Fruit fly (Drosophila melanogaster) whole organism, embryonic: Measurements from ENCODE around the gene Chd64.

Source experiments
- Asciz ChIP-seq: fragments of 200-800 bp; sonication (Bioruptor generic); optimal IDR thresholded peaks from 2 replicates; lab custom pipeline; 2017; ENCODE audit warnings: missing biosample characterization, mild to moderate bottlenecking, missing genetic modification characterization, missing genetic modification reagents
- Bgb ChIP-seq: fragments of 200-800 bp; sonication (Bioruptor generic); IDR thresholded peaks from 2 replicates; pipeline ENCODE4 v1.3.6; 2022; ENCODE audit warnings: missing biosample characterization, missing genetic modification characterization; ENCODE audit not compliant: partially characterized antibody
- CG10366 ChIP-seq: fragments of 200-800 bp; sonication (Bioruptor generic); IDR thresholded peaks from 2 replicates; pipeline ENCODE4 v1.3.6; 2022; ENCODE audit warnings: missing biosample characterization, missing genetic modification characterization
- CG10959 ChIP-seq: fragments of 200-800 bp; sonication (Bioruptor generic); IDR thresholded peaks from 2 replicates; pipeline ENCODE4 v1.3.6; 2022; ENCODE audit warnings: missing biosample characterization, missing genetic modification characterization
- CG11723 ChIP-seq: fragments of 200-800 bp; sonication (Bioruptor generic); optimal IDR thresholded peaks from 2 replicates; lab custom pipeline; 2017; ENCODE audit warnings: missing biosample characterization, mild to moderate bottlenecking, missing genetic modification characterization
- CG12104 ChIP-seq: fragments of 200-800 bp; sonication (Bioruptor generic); optimal IDR thresholded peaks from 3 replicates; lab custom pipeline; 2016; ENCODE audit warnings: missing biosample characterization, missing genetic modification characterization
- CG12769 ChIP-seq: fragments of 200-800 bp; sonication (Bioruptor generic); optimal IDR thresholded peaks from 2 replicates; lab custom pipeline; 2019; ENCODE audit warnings: missing biosample characterization, mild to moderate bottlenecking, missing genetic modification characterization, moderate library complexity
- CG13775 ChIP-seq: fragments of 200-800 bp; sonication (Bioruptor generic); optimal IDR thresholded peaks from 3 replicates; lab custom pipeline; 2017; ENCODE audit warnings: missing biosample characterization, mild to moderate bottlenecking, missing genetic modification characterization
- CG14667 ChIP-seq: fragments of 200-800 bp; sonication (Bioruptor generic); IDR thresholded peaks from 2 replicates; pipeline ENCODE4 v1.3.6; 2022; ENCODE audit warnings: missing biosample characterization, missing genetic modification characterization
- CG15601 ChIP-seq: fragments of 200-800 bp; sonication (Bioruptor generic); optimal IDR thresholded peaks from 3 replicates; lab custom pipeline; 2019; ENCODE audit warnings: missing biosample characterization, mild to moderate bottlenecking, missing genetic modification characterization, moderate library complexity
- CG1792 ChIP-seq: fragments of 200-800 bp; sonication (Bioruptor generic); optimal IDR thresholded peaks from 2 replicates; lab custom pipeline; 2016; ENCODE audit warnings: missing biosample characterization, missing genetic modification characterization
- CG18619 ChIP-seq: fragments of 200-800 bp; sonication (Bioruptor generic); optimal IDR thresholded peaks from 3 replicates; lab custom pipeline; 2017; ENCODE audit warnings: missing biosample characterization, mild to moderate bottlenecking, missing genetic modification characterization
- CG18764 ChIP-seq: fragments of 200-800 bp; sonication (Bioruptor generic); optimal IDR thresholded peaks from 3 replicates; lab custom pipeline; 2016; ENCODE audit warnings: missing biosample characterization, missing genetic modification characterization
- CG2202 ChIP-seq: fragments of 200-800 bp; sonication (Bioruptor generic); optimal IDR thresholded peaks from 2 replicates; lab custom pipeline; 2018; ENCODE audit warnings: missing biosample characterization, mild to moderate bottlenecking, missing genetic modification characterization
- CG2678 ChIP-seq: fragments of 200-800 bp; sonication (Bioruptor generic); optimal IDR thresholded peaks from 3 replicates; lab custom pipeline; 2019; ENCODE audit warnings: missing biosample characterization, mild to moderate bottlenecking, missing genetic modification characterization, moderate library complexity
- CG2875 ChIP-seq: fragments of 200-800 bp; sonication (Bioruptor generic); optimal IDR thresholded peaks from 2 replicates; lab custom pipeline; 2017; ENCODE audit warnings: missing biosample characterization, mild to moderate bottlenecking, missing genetic modification characterization, missing genetic modification reagents
- CG31365 ChIP-seq: fragments of 200-800 bp; sonication (Bioruptor generic); optimal IDR thresholded peaks from 2 replicates; lab custom pipeline; 2018; ENCODE audit warnings: missing biosample characterization, mild to moderate bottlenecking, missing genetic modification characterization
- CG3163 ChIP-seq: fragments of 200-800 bp; sonication (Bioruptor generic); optimal IDR thresholded peaks from 3 replicates; lab custom pipeline; 2016; ENCODE audit warnings: missing biosample characterization, missing genetic modification characterization
- CG32532 ChIP-seq: fragments of 200-800 bp; sonication (Bioruptor generic); IDR thresholded peaks from 2 replicates; pipeline ENCODE4 v1.3.6; 2022; ENCODE audit warnings: missing biosample characterization, missing genetic modification characterization
- CG32767 ChIP-seq: fragments of 200-800 bp; sonication (Bioruptor generic); IDR thresholded peaks from 2 replicates; pipeline ENCODE4 v1.3.6; 2022; ENCODE audit warnings: missing biosample characterization, missing genetic modification characterization
- CG34376 ChIP-seq: fragments of 200-800 bp; sonication (Bioruptor generic); optimal IDR thresholded peaks from 2 replicates; lab custom pipeline; 2018; ENCODE audit warnings: missing biosample characterization, mild to moderate bottlenecking, missing genetic modification characterization
- CG6813 ChIP-seq: fragments of 200-800 bp; sonication (Bioruptor generic); optimal IDR thresholded peaks from 2 replicates; lab custom pipeline; 2017; ENCODE audit warnings: missing biosample characterization, missing genetic modification characterization, mild to moderate bottlenecking, moderate library complexity, missing genetic modification reagents
- CG9727 ChIP-seq: fragments of 200-800 bp; sonication (Bioruptor generic); optimal IDR thresholded peaks from 3 replicates; lab custom pipeline; 2017; ENCODE audit warnings: missing biosample characterization, mild to moderate bottlenecking, missing genetic modification characterization
- Deaf1 ChIP-seq: fragments of 200-800 bp; optimal IDR thresholded peaks from 3 replicates; lab custom pipeline; 2019; ENCODE audit warnings: missing biosample characterization, mild to moderate bottlenecking, missing genetic modification characterization, moderate library complexity
- Drgx ChIP-seq: fragments of 200-800 bp; sonication (Bioruptor generic); IDR thresholded peaks from 2 replicates; pipeline ENCODE4 v1.3.6; 2022; ENCODE audit warnings: missing biosample characterization, missing genetic modification characterization
- Fer2 ChIP-seq: fragments of 200-800 bp; sonication (Bioruptor generic); optimal IDR thresholded peaks from 2 replicates; lab custom pipeline; 2018; ENCODE audit warnings: missing biosample characterization, mild to moderate bottlenecking, missing genetic modification characterization, moderate library complexity
- Hr51 ChIP-seq, 2 experiments: fragments of 200-800 bp; sonication (Bioruptor generic); optimal IDR thresholded peaks; 2 replicates in 1 of 2; 3 replicates in 1 of 2; lab custom pipeline; 2016 to 2018; ENCODE audit warnings: missing biosample characterization in 2 of 2, missing genetic modification characterization in 2 of 2, mild to moderate bottlenecking in 1 of 2, moderate library complexity in 1 of 2
- Lhr ChIP-seq: fragments of 200-800 bp; sonication (Bioruptor generic); optimal IDR thresholded peaks from 3 replicates; lab custom pipeline; 2017; ENCODE audit warnings: mild to moderate bottlenecking, missing biosample characterization, missing genetic modification reagents, missing genetic modification characterization
- MESR4 ChIP-seq: fragments of 200-800 bp; sonication (Bioruptor generic); optimal IDR thresholded peaks from 2 replicates; lab custom pipeline; 2018; ENCODE audit warnings: missing biosample characterization, mild to moderate bottlenecking, missing genetic modification characterization, moderate library complexity
- Max ChIP-seq: fragments of 200-800 bp; sonication (Bioruptor generic); optimal IDR thresholded peaks from 2 replicates; lab custom pipeline; 2016; ENCODE audit warnings: missing biosample characterization, mild to moderate bottlenecking, missing genetic modification characterization
- Med ChIP-seq: fragments of 200-800 bp; sonication (Bioruptor generic); peaks from one replicate; lab custom pipeline; 2016; ENCODE audit warnings: missing biosample characterization, missing genetic modification characterization, mild to moderate bottlenecking, inconsistent platforms, moderate library complexity
- Nf-YC ChIP-seq: fragments of 200-800 bp; optimal IDR thresholded peaks from 3 replicates; lab custom pipeline; 2019; ENCODE audit warnings: missing biosample characterization, mild to moderate bottlenecking, missing genetic modification characterization, moderate library complexity
- PHDP ChIP-seq: fragments of 200-800 bp; sonication (Bioruptor generic); optimal IDR thresholded peaks from 3 replicates; lab custom pipeline; 2018; ENCODE audit warnings: missing biosample characterization, mild to moderate bottlenecking, missing genetic modification characterization, moderate library complexity
- Pdp1 ChIP-seq, 2 experiments: fragments of 200-800 bp; sonication (Bioruptor generic); optimal IDR thresholded peaks; 3 replicates each; lab custom pipeline; 2016; ENCODE audit warnings: missing biosample characterization in 2 of 2, missing genetic modification characterization in 2 of 2, mild to moderate bottlenecking in 1 of 2, moderate library complexity in 1 of 2
- Spps ChIP-seq: fragments of 200-800 bp; sonication (Bioruptor generic); optimal IDR thresholded peaks from 2 replicates; lab custom pipeline; 2018; ENCODE audit warnings: missing biosample characterization, mild to moderate bottlenecking, missing genetic modification characterization
- Usf ChIP-seq: fragments of 200-800 bp; sonication (Bioruptor generic); optimal IDR thresholded peaks from 2 replicates; lab custom pipeline; 2017; ENCODE audit warnings: missing genotype, missing biosample characterization, missing genetic modification characterization
- ac ChIP-seq: fragments of 200-800 bp; sonication (Bioruptor generic); optimal IDR thresholded peaks from 3 replicates; lab custom pipeline; 2017; ENCODE audit warnings: missing biosample characterization, mild to moderate bottlenecking, missing genetic modification characterization
- ci ChIP-seq: fragments of 200-800 bp; sonication (Bioruptor generic); IDR thresholded peaks from 3 replicates; pipeline ENCODE4 v1.3.6; 2022; ENCODE audit warnings: missing biosample characterization, missing genetic modification characterization
- croc ChIP-seq: fragments of 200-800 bp; sonication (Bioruptor generic); conservative IDR thresholded peaks from 3 replicates; pipeline ENCODE4 v1.3.6; 2022; ENCODE audit warnings: missing biosample characterization, missing genetic modification characterization
- exex ChIP-seq: fragments of 200-800 bp; sonication (Bioruptor generic); optimal IDR thresholded peaks from 4 replicates; lab custom pipeline; 2018; ENCODE audit warnings: missing biosample characterization, mild to moderate bottlenecking, missing genetic modification characterization, moderate library complexity
- gce ChIP-seq: fragments of 200-800 bp; sonication (Bioruptor generic); IDR thresholded peaks from 3 replicates; pipeline ENCODE4 v1.3.6; 2022; ENCODE audit warnings: missing biosample characterization, missing genetic modification characterization
- lab ChIP-seq: fragments of 200-800 bp; sonication (Bioruptor generic); optimal IDR thresholded peaks from 3 replicates; lab custom pipeline; 2017; ENCODE audit warnings: missing biosample characterization, missing genetic modification characterization, mild to moderate bottlenecking, moderate library complexity, missing genetic modification reagents
- mld ChIP-seq: fragments of 200-800 bp; sonication (Bioruptor generic); IDR thresholded peaks from 3 replicates; pipeline ENCODE4 v1.3.6; 2022; ENCODE audit warnings: missing biosample characterization, missing genetic modification characterization; ENCODE audit not compliant: partially characterized antibody
- oc ChIP-seq: fragments of 200-800 bp; sonication (Bioruptor generic); optimal IDR thresholded peaks from 2 replicates; lab custom pipeline; 2018; ENCODE audit warnings: missing biosample characterization, mild to moderate bottlenecking, missing genetic modification characterization, moderate library complexity
- onecut ChIP-seq: fragments of 200-800 bp; sonication (Bioruptor generic); IDR thresholded peaks from 2 replicates; pipeline ENCODE4 v1.3.6; 2022; ENCODE audit warnings: missing biosample characterization, missing genetic modification characterization
- pb ChIP-seq: fragments of 200-800 bp; sonication (Bioruptor generic); optimal IDR thresholded peaks from 3 replicates; lab custom pipeline; 2016; ENCODE audit warnings: missing biosample characterization, missing genetic modification characterization
- rib ChIP-seq: fragments of 200-800 bp; sonication (Bioruptor generic); IDR thresholded peaks from 2 replicates; pipeline ENCODE4 v1.3.6; 2022; ENCODE audit warnings: missing biosample characterization, missing genetic modification characterization
- tap ChIP-seq: fragments of 200-800 bp; optimal IDR thresholded peaks from 3 replicates; lab custom pipeline; 2019; ENCODE audit warnings: missing biosample characterization, mild to moderate bottlenecking, missing genetic modification characterization, moderate library complexity

Chd64 gene

DNA sequence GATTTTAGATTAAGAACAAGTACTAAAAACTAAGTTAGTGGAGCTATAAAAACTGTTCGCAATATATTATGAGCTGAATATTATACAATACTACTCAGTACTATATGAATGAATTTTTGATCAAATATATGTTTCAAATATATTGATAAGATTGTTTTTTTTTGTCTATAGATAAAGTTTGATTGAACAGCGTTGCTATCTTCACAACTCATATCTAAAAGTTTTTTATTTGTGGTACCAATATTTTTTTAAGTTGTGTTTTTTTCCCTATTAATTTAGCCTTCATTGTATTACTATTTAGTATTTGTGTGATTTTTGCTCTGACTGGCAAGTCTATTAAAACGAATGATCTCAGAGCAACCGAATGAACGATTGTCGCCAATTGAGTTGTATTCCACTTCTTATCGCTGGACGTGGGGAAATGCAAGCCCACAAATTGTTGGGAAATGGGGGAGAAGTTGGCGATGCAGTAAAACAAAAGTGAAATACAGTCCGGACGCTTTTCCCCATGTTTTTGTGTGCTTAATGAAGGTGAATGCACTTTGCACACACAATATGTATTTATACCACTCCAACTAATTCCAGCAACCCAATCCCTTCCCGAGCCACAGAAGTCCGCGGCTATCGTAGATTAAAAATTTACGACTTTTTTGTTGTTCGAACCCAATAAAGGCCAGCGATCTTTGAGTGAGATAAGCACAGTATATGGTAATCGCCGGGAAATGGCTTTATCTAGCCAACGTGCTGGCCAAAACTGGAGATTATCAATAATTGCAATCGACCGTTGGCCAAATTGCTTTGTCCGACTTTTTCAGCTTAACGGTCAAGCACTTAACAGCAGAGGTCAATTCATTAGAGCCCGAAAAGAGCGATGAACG, 5.5 kb downstream of the Chd64 start:
- no peak for TF ChIP-seq CG10366 (GFP tag; lab: Robert Waterston, UW)
- TF ChIP-seq CG11723 (GFP tag; lab: Kevin White, UChicago) = no peak
- no peak for TF ChIP-seq CG14667 (GFP tag; lab: Robert Waterston, UW)
- no peak for TF ChIP-seq Fer2 (tag; lab: Kevin White, UChicago)
- TF ChIP-seq gce = 0 out of 3 replicates have a peak, but pooled peaks have one; percentile 13
- TF ChIP-seq CG34376 (GFP tag; lab: Kevin White, UChicago) = peak; percentile 12
- no peak for TF ChIP-seq CG18764
- TF ChIP-seq lab (GFP tag; lab: Kevin White, UChicago) = peak; percentile 13
- no peak for TF ChIP-seq CG12104 (GFP tag; lab: Kevin White, UChicago)
- TF ChIP-seq Med = peak; percentile 31
- TF ChIP-seq pb (GFP tag; lab: Kevin White, UChicago) = no peak
- peak in 1 of 2 experiments; percentile 3 for TF ChIP-seq Hr51 (GFP tag; optimal IDR thresholded peaks at IDR 0.05; lab: Kevin White, UChicago)
- TF ChIP-seq mld = 0 out of 3 replicates have a peak, but pooled peaks have one; percentile 34
- peak; percentile 22 for TF ChIP-seq CG2875 (GFP tag; lab: Kevin White, UChicago)
- no peak for TF ChIP-seq CG13775 (GFP tag; lab: Kevin White, UChicago)
- TF ChIP-seq exex (tag; lab: Kevin White, UChicago) = peak; percentile 33
- no peak for TF ChIP-seq CG1792 (GFP tag; lab: Kevin White, UChicago)
- peak; percentile 13 for TF ChIP-seq CG2678
- TF ChIP-seq CG32767 (GFP tag; lab: Robert Waterston, UW) = no peak
- TF ChIP-seq CG18619 = no peak
- no peak for TF ChIP-seq tap (tag; lab: Kevin White, UChicago)
- TF ChIP-seq oc = no peak
- no peak for TF ChIP-seq onecut (GFP tag; lab: Robert Waterston, UW)
- TF ChIP-seq Asciz (GFP tag; lab: Kevin White, UChicago) = no peak
- no peak for TF ChIP-seq Usf
- peak; percentile 55; the same call in 2 of the 3 replicates for TF ChIP-seq ci (GFP tag; lab: Robert Waterston, UW)
- peak; percentile 16 for TF ChIP-seq CG15601 (tag; lab: Kevin White, UChicago)
- no peak for TF ChIP-seq CG31365 (tag; lab: Kevin White, UChicago)
- no peak for TF ChIP-seq Max (GFP tag; lab: Kevin White, UChicago)
- peak; percentile 9; the same call in 1 of the 2 replicates for TF ChIP-seq CG32532 (GFP tag; lab: Robert Waterston, UW)
- no peak for TF ChIP-seq MESR4 (GFP tag; lab: Kevin White, UChicago)
- TF ChIP-seq CG2202 = peak; percentile 3
- TF ChIP-seq ac = no peak
- TF ChIP-seq Spps = no peak
- peak; percentile 37; the same call in 1 of the 2 replicates for TF ChIP-seq Drgx (GFP tag; lab: Robert Waterston, UW)
- no peak for TF ChIP-seq croc (GFP tag; lab: Robert Waterston, UW)
- no peak for TF ChIP-seq Lhr (GFP tag; lab: Kevin White, UChicago)
- TF ChIP-seq CG10959 (GFP tag; lab: Robert Waterston, UW) = no peak
- peak; percentile 16 for TF ChIP-seq PHDP (tag; lab: Kevin White, UChicago)
- no peak for TF ChIP-seq Bgb (GFP tag; lab: Robert Waterston, UW)
- TF ChIP-seq CG9727 (GFP tag; lab: Kevin White, UChicago) = no peak
- TF ChIP-seq CG3163 (GFP tag; lab: Kevin White, UChicago) = no peak
- TF ChIP-seq CG12769 (tag; lab: Kevin White, UChicago) = no peak
- no peak for TF ChIP-seq CG6813 (GFP tag; lab: Kevin White, UChicago)
- no peak for TF ChIP-seq rib
- TF ChIP-seq Pdp1 (GFP tag; optimal IDR thresholded peaks at IDR 0.05; lab: Kevin White, UChicago) = no peak
- TF ChIP-seq Deaf1 (tag; lab: Kevin White, UChicago) = no peak
- no peak for TF ChIP-seq Nf-YC (tag; lab: Kevin White, UChicago)
